Fruit fly (Drosophila melanogaster) whole organism: ENCODE data around the gene Drsl1.

Experiments
- CG8478 ChIP-seq: fragments of >200 bp; optimal IDR thresholded peaks from 2 replicates; lab custom pipeline; 2018; ENCODE audit warnings: inconsistent platforms
- Dll ChIP-seq: fragments of >200 bp; optimal IDR thresholded peaks from 2 replicates; lab custom pipeline; 2017
- psq ChIP-seq: fragments of >200 bp; optimal IDR thresholded peaks from 2 replicates; lab custom pipeline; 2017

- TF ChIP-seq CG8478: no peak
- no peak for TF ChIP-seq Dll (lab: Kevin White, UChicago)
- TF ChIP-seq psq (lab: Kevin White, UChicago): no peak
These were observed 16.9 kb upstream of the Drsl1 start for dm6 chr3L:3352516-3352915.
